Worm (Caenorhabditis elegans): ENCODE data around the gene zfp-1.

zfp-1 gene

DNA sequence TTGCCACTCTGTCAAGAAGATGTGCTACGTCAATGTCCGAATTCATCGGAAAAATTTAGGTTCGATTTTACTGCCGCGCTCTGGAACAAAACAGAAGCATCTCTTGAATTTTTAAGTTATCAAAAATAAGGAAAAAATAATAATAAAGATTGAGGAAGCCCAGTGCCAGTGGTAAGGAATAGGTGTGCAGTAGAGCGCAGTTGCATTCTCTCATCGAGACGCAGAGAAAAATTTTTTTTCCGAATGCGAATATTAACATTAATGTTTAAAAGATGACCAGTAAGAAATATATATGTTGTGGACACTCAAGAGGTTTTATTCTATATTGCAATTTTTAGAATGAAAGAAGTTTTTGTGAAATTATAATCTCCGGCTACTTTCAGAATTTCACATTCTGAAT, 56.4 kb downstream of the zfp-1 start:
- TF ChIP-seq ham-2 (GFP tag; optimal IDR thresholded peaks at IDR 0.05) (no peak), hlh-1 (tag; optimal IDR thresholded peaks at IDR 0.05) (no peak), nhr-12 (tag; optimal IDR thresholded peaks at IDR 0.05) (no peak), nhr-237 (tag; optimal IDR thresholded peaks at IDR 0.05) (peak; percentile 40), mep-1 (tag; optimal IDR thresholded peaks at IDR 0.05) (peak; percentile 57), cnd-1 (tag; optimal IDR thresholded peaks at IDR 0.05) (peak; percentile 15), flh-1 (GFP tag; optimal IDR thresholded peaks at IDR 0.05) (no peak), ces-1 (GFP tag; optimal IDR thresholded peaks at IDR 0.05) (peak; percentile 24), mab-5 (tag; optimal IDR thresholded peaks at IDR 0.05) (no peak), lin-13 (tag; optimal IDR thresholded peaks at IDR 0.05) (no peak), M03D4.4 (tag; optimal IDR thresholded peaks at IDR 0.05) (no peak), zip-8 (tag; optimal IDR thresholded peaks at IDR 0.05) (no peak), elt-1 (tag; optimal IDR thresholded peaks at IDR 0.05; ENCODE audit: borderline replicate concordance, insufficient read depth) (no peak), ceh-83 (GFP tag; optimal IDR thresholded peaks at IDR 0.05) (no peak), elt-3 (tag; optimal IDR thresholded peaks at IDR 0.05) (no peak), snpc-4 (tag; optimal IDR thresholded peaks at IDR 0.05) (no peak), ceh-43 (GFP tag; optimal IDR thresholded peaks at IDR 0.05) (no peak), unc-120 (tag; optimal IDR thresholded peaks at IDR 0.05; ENCODE audit: poor library complexity, severe bottlenecking) (no peak), lsy-2 (tag; optimal IDR thresholded peaks at IDR 0.05) (peak; percentile 26), pha-4 (tag; optimal IDR thresholded peaks at IDR 0.05) (peak; percentile 8), nhr-2 (tag; optimal IDR thresholded peaks at IDR 0.05) (no peak), unc-39 (tag; optimal IDR thresholded peaks at IDR 0.05) (no peak), ceh-39 (tag; optimal IDR thresholded peaks at IDR 0.05) (no peak), tbx-8 (GFP tag; optimal IDR thresholded peaks at IDR 0.05) (no peak), nhr-28 (tag; optimal IDR thresholded peaks at IDR 0.05) (no peak), sptf-1 (tag; optimal IDR thresholded peaks at IDR 0.05) (no peak)

DNA sequence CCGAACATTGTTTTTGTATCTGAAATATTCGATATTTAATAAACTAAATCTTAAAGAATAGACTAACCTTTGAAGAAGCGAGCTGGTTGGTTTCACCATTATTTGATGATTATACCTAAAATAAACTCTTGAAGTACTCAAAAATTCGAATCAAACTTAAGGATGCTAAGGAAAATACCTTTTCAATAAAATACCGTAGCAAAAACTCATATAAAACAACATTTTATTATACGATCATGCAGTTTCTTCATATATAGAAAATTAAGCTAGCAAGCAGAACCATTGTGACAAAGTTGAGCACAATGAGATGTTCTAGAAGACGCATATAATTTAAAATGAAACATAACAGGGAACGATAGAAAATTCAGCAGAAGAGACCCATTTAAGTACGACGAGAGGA, 57.0 kb downstream of the zfp-1 start, which contains the start of gene F44E2.7:
F44E2.7 (minus strand) TSS at position 101 of the 400 bp plus-strand sequence.
- TF ChIP-seq flh-1 (GFP tag; optimal IDR thresholded peaks at IDR 0.05), result no peak
- TF ChIP-seq lin-32 (GFP tag; optimal IDR thresholded peaks at IDR 0.05), result no peak
- TF ChIP-seq unc-39 (tag; optimal IDR thresholded peaks at IDR 0.05), result no peak

DNA sequence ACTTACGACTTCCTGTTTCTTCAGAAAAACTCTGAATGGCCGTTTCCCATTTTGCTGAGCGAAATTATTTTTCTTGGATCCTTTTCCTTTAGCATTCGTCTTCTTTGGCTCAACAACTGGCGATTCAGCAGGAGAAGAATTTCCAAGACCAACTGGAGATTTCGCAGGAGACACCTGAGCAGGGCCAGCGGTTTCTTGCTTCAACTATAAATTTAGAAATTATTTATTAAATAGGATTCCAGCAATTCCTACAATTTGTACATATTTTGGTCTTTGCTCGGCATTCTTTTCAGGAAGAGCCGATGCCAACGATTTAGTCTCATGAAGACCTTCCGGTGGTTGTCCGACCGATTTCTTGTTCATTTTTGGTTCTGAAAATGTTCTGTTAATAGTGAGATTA, 58.2 kb downstream of the zfp-1 start, which contains the start of gene F44E2.8:
F44E2.8 (minus strand) TSS at position 371 of the 400 bp plus-strand sequence.
- TF ChIP-seq lin-13 (tag; optimal IDR thresholded peaks at IDR 0.05) (no peak), nhr-12 (tag; optimal IDR thresholded peaks at IDR 0.05) (no peak), tbx-8 (GFP tag; optimal IDR thresholded peaks at IDR 0.05) (no peak), cnd-1 (tag; optimal IDR thresholded peaks at IDR 0.05) (no peak)

DNA sequence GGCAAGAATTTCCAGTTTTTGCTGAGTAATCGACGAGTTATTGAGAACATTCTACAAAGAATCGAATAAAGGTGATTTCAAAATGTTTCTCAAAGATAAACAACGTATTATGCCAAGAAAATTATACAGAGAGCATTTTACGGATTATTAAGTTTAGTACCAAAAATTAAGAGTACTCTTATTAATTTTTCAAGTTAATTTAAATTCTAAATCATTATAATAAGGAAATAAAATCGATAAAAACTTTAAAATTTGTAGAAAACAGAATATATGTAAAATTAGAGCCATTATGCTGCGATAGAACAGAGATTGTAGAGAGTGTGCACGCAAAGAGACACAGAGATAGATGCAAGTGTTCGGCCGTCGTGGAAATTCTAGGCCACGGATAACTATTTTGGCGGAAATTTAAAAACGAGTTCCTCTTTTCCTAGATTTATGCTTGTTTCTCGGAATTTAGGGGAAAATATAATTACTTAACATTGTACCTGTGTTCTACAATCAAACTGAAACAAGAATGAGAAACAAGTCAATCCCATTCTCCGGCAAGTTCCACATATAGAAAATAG, 59.2 kb downstream of the zfp-1 start, which contains the start of gene F44E2.9:
F44E2.9 (minus strand) TSS at position 51 of the 566 bp plus-strand sequence.
- TF ChIP-seq hlh-1 (tag; optimal IDR thresholded peaks at IDR 0.05) (peak; percentile 5), sptf-1 (tag; optimal IDR thresholded peaks at IDR 0.05) (peak; percentile 41), ceh-39 (tag; optimal IDR thresholded peaks at IDR 0.05) (no peak), ces-1 (GFP tag; optimal IDR thresholded peaks at IDR 0.05) (no peak), lin-32 (GFP tag; optimal IDR thresholded peaks at IDR 0.05) (no peak)

DNA sequence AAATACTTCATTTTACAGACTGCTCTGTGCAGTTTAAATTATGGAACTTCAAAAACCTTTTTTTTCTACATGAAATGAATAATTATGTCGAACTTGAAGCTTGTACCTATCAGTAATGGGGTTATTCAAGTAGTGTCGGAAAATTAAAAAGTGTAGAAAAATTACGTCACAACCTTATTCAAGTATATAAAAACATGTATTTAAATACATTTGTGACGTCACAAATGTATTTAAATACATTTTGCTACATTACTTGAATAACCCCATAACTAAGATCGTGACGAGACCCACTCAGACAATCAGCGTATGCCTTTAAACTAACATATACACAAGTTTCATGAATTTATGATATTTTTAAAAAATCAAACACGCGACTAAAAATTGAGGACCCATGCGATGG, 59.7 kb downstream of the zfp-1 start:
- peak; percentile 91 for TF ChIP-seq zip-8 (tag; optimal IDR thresholded peaks at IDR 0.05)

DNA sequence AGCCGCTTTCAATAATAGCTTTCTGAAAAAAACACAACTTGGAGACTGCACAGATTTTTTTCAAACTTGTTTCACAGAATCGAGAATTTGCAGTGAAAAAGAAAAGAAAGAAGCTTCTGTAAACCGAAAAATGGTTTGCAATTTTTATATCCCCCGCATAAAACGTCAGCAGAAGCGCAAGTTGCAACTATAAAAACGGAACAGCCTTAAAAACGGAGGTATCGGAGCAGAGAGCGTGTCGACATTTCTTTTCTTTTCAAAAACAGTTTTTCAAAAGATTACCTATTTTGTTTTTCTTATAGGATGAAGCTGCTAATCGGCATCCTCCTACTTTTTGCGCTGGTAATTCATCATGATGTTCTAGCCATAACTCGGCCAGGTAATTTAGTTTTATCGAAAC, 60.6 kb downstream of the zfp-1 start, which contains the start of gene plg-1:
plg-1 (plus strand) TSS at position 301 of the 400 bp plus-strand sequence.
- TF ChIP-seq hlh-1 (tag; optimal IDR thresholded peaks at IDR 0.05) (no peak), lin-32 (GFP tag; optimal IDR thresholded peaks at IDR 0.05) (no peak), snpc-4 (tag; optimal IDR thresholded peaks at IDR 0.05) (no peak), nhr-2 (tag; optimal IDR thresholded peaks at IDR 0.05) (no peak), elt-3 (tag; optimal IDR thresholded peaks at IDR 0.05) (no peak), pha-4 (tag; optimal IDR thresholded peaks at IDR 0.05) (no peak), nhr-28 (tag; optimal IDR thresholded peaks at IDR 0.05) (no peak), unc-120 (tag; optimal IDR thresholded peaks at IDR 0.05; ENCODE audit: poor library complexity, severe bottlenecking) (no peak), mls-2 (tag; optimal IDR thresholded peaks at IDR 0.05) (no peak), ceh-83 (GFP tag; optimal IDR thresholded peaks at IDR 0.05) (no peak), lin-13 (tag; optimal IDR thresholded peaks at IDR 0.05) (no peak), ham-2 (GFP tag; optimal IDR thresholded peaks at IDR 0.05) (no peak), nhr-76 (tag; optimal IDR thresholded peaks at IDR 0.05) (no peak), mab-5 (tag; optimal IDR thresholded peaks at IDR 0.05) (no peak), tbx-8 (GFP tag; optimal IDR thresholded peaks at IDR 0.05) (no peak), M03D4.4 (tag; optimal IDR thresholded peaks at IDR 0.05) (no peak), ztf-11 (tag; optimal IDR thresholded peaks at IDR 0.05) (no peak), cnd-1 (tag; optimal IDR thresholded peaks at IDR 0.05) (no peak), zip-8 (tag; optimal IDR thresholded peaks at IDR 0.05) (no peak), sem-2 (GFP tag; optimal IDR thresholded peaks at IDR 0.05) (no peak)
